Worm (Caenorhabditis elegans): ENCODE results near the gene ZC449.8.

ce11 chrX:4978103-4978502 lies 37.8 kb upstream of the ZC449.8 start:
- TF ChIP-seq pha-4 (tag; optimal IDR thresholded peaks at IDR 0.05) (no peak), nhr-237 (tag; optimal IDR thresholded peaks at IDR 0.05) (no peak), snpc-4 (tag; optimal IDR thresholded peaks at IDR 0.05) (no peak), unc-62 (GFP tag; optimal IDR thresholded peaks at IDR 0.05) (no peak), elt-1 (tag; optimal IDR thresholded peaks at IDR 0.05; ENCODE audit: borderline replicate concordance, insufficient read depth) (no peak), blmp-1 (tag; optimal IDR thresholded peaks at IDR 0.05) (no peak), nhr-76 (tag; optimal IDR thresholded peaks at IDR 0.05) (no peak), ceh-39 (tag; optimal IDR thresholded peaks at IDR 0.05) (no peak), sptf-1 (tag; optimal IDR thresholded peaks at IDR 0.05) (no peak), lin-13 (tag; optimal IDR thresholded peaks at IDR 0.05) (no peak), lsy-2 (tag; optimal IDR thresholded peaks at IDR 0.05) (no peak), mep-1 (tag; optimal IDR thresholded peaks at IDR 0.05) (no peak)
